Worm (Caenorhabditis elegans): ENCODE measurements around the gene cutl-4.

Gene cutl-4

ce11 chrV:17732516-17732915, 7.2 kb downstream of the cutl-4 start, which contains the start of gene twk-42:
twk-42 (minus strand) TSS chrV:17732616.
- no peak for TF ChIP-seq ceh-36 (tag; optimal IDR thresholded peaks at IDR 0.05)
- TF ChIP-seq B0310.2 (tag; optimal IDR thresholded peaks at IDR 0.05) = no peak
- TF ChIP-seq tra-4 (tag; optimal IDR thresholded peaks at IDR 0.05) = no peak
- no peak for TF ChIP-seq ceh-13 (GFP tag; optimal IDR thresholded peaks at IDR 0.05)
- TF ChIP-seq flt-1 (GFP tag; IDR thresholded peaks at IDR 0.05) = no peak
- TF ChIP-seq hmg-4 (GFP tag; optimal IDR thresholded peaks at IDR 0.05) = no peak
- TF ChIP-seq ama-1 (optimal IDR thresholded peaks at IDR 0.05) = no peak
- no peak for TF ChIP-seq aly-1 (tag; optimal IDR thresholded peaks at IDR 0.05)
- no peak for TF ChIP-seq sea-1 (GFP tag; conservative IDR thresholded peaks at IDR 0.05)
- no peak for TF ChIP-seq hmbx-1 (tag; optimal IDR thresholded peaks at IDR 0.05)
- TF ChIP-seq scrt-1 (GFP tag; IDR thresholded peaks at IDR 0.05) = no peak
- no peak for TF ChIP-seq pes-1 (GFP tag; IDR thresholded peaks at IDR 0.05)

- TF ChIP-seq hmg-4 (GFP tag; optimal IDR thresholded peaks at IDR 0.05) = no peak
- no peak for TF ChIP-seq hnd-1 (tag; optimal IDR thresholded peaks at IDR 0.05)
- no peak for TF ChIP-seq pes-1 (GFP tag; IDR thresholded peaks at IDR 0.05)
- TF ChIP-seq B0310.2 (tag; optimal IDR thresholded peaks at IDR 0.05) = no peak
- no peak for TF ChIP-seq tbx-11 (GFP tag; IDR thresholded peaks at IDR 0.05)
- no peak for TF ChIP-seq tbx-37 (GFP tag; conservative IDR thresholded peaks at IDR 0.05)
- TF ChIP-seq flt-1 (GFP tag; IDR thresholded peaks at IDR 0.05) = no peak
- TF ChIP-seq sea-1 (GFP tag; conservative IDR thresholded peaks at IDR 0.05) = no peak
- no peak for TF ChIP-seq ceh-36 (tag; optimal IDR thresholded peaks at IDR 0.05)
- TF ChIP-seq tra-4 (tag; optimal IDR thresholded peaks at IDR 0.05) = no peak
- TF ChIP-seq ama-1 (optimal IDR thresholded peaks at IDR 0.05) = no peak
- no peak for TF ChIP-seq F13C5.2 (tag; optimal IDR thresholded peaks at IDR 0.05)
- TF ChIP-seq ets-7 (tag; optimal IDR thresholded peaks at IDR 0.05) = no peak
- no peak for TF ChIP-seq hmbx-1 (tag; optimal IDR thresholded peaks at IDR 0.05)
Measured at ce11 chrV:17728757-17729156, 10.9 kb downstream of the cutl-4 start.

- TF ChIP-seq F13C5.2 (tag; optimal IDR thresholded peaks at IDR 0.05) (no peak), aly-1 (tag; optimal IDR thresholded peaks at IDR 0.05) (no peak), ama-1 (optimal IDR thresholded peaks at IDR 0.05) (no peak), sea-1 (GFP tag; conservative IDR thresholded peaks at IDR 0.05) (no peak), ceh-36 (tag; optimal IDR thresholded peaks at IDR 0.05) (peak; percentile 69)
Measured at ce11 chrV:17728336-17728735, 11.4 kb downstream of the cutl-4 start.

- TF ChIP-seq tra-4 (tag; optimal IDR thresholded peaks at IDR 0.05) = no peak
- no peak for TF ChIP-seq tbx-11 (GFP tag; IDR thresholded peaks at IDR 0.05)
- no peak for TF ChIP-seq pes-1 (GFP tag; IDR thresholded peaks at IDR 0.05)
Measured at ce11 chrV:17724704-17725103, 15.0 kb downstream of the cutl-4 start, which contains the start of gene fat-5. fat-5 (plus strand) TSS chrV:17725004.

- TF ChIP-seq aly-1 (tag; optimal IDR thresholded peaks at IDR 0.05) (no peak), ama-1 (optimal IDR thresholded peaks at IDR 0.05) (no peak), pes-1 (GFP tag; IDR thresholded peaks at IDR 0.05) (no peak), hmg-4 (GFP tag; optimal IDR thresholded peaks at IDR 0.05) (no peak), hmbx-1 (tag; optimal IDR thresholded peaks at IDR 0.05) (no peak), F13C5.2 (tag; optimal IDR thresholded peaks at IDR 0.05) (no peak), scrt-1 (GFP tag; IDR thresholded peaks at IDR 0.05) (no peak), tra-4 (tag; optimal IDR thresholded peaks at IDR 0.05) (no peak), ceh-36 (tag; optimal IDR thresholded peaks at IDR 0.05) (no peak), tbx-37 (GFP tag; conservative IDR thresholded peaks at IDR 0.05) (no peak), flt-1 (GFP tag; IDR thresholded peaks at IDR 0.05) (no peak), ceh-13 (GFP tag; optimal IDR thresholded peaks at IDR 0.05) (no peak), hnd-1 (tag; optimal IDR thresholded peaks at IDR 0.05) (no peak), tbx-11 (GFP tag; IDR thresholded peaks at IDR 0.05) (no peak), ets-7 (tag; optimal IDR thresholded peaks at IDR 0.05) (no peak), sea-1 (GFP tag; conservative IDR thresholded peaks at IDR 0.05) (no peak), B0310.2 (tag; optimal IDR thresholded peaks at IDR 0.05) (no peak)
Measured at ce11 chrV:17723142-17723781, 16.4 kb downstream of the cutl-4 start.

ce11 chrV:17722553-17722952, 17.1 kb downstream of the cutl-4 start:
- TF ChIP-seq ets-7 (tag; optimal IDR thresholded peaks at IDR 0.05) (no peak), ceh-36 (tag; optimal IDR thresholded peaks at IDR 0.05) (no peak), B0310.2 (tag; optimal IDR thresholded peaks at IDR 0.05) (no peak), pes-1 (GFP tag; IDR thresholded peaks at IDR 0.05) (no peak), scrt-1 (GFP tag; IDR thresholded peaks at IDR 0.05) (no peak), hmbx-1 (tag; optimal IDR thresholded peaks at IDR 0.05) (no peak), ceh-13 (GFP tag; optimal IDR thresholded peaks at IDR 0.05) (no peak), aly-1 (tag; optimal IDR thresholded peaks at IDR 0.05) (no peak), tbx-11 (GFP tag; IDR thresholded peaks at IDR 0.05) (no peak)

- TF ChIP-seq aly-1 (tag; optimal IDR thresholded peaks at IDR 0.05) (no peak), ets-7 (tag; optimal IDR thresholded peaks at IDR 0.05) (no peak)
Measured at ce11 chrV:17721709-17722108, 18.0 kb downstream of the cutl-4 start.

- TF ChIP-seq ama-1 (optimal IDR thresholded peaks at IDR 0.05) (no peak), scrt-1 (GFP tag; IDR thresholded peaks at IDR 0.05) (no peak), ceh-36 (tag; optimal IDR thresholded peaks at IDR 0.05) (no peak), B0310.2 (tag; optimal IDR thresholded peaks at IDR 0.05) (no peak), F13C5.2 (tag; optimal IDR thresholded peaks at IDR 0.05) (no peak), ceh-13 (GFP tag; optimal IDR thresholded peaks at IDR 0.05) (no peak), flt-1 (GFP tag; IDR thresholded peaks at IDR 0.05) (no peak), sea-1 (GFP tag; conservative IDR thresholded peaks at IDR 0.05) (no peak), aly-1 (tag; optimal IDR thresholded peaks at IDR 0.05) (no peak), pes-1 (GFP tag; IDR thresholded peaks at IDR 0.05) (no peak), hmg-4 (GFP tag; optimal IDR thresholded peaks at IDR 0.05) (no peak), ets-7 (tag; optimal IDR thresholded peaks at IDR 0.05) (no peak), tbx-37 (GFP tag; conservative IDR thresholded peaks at IDR 0.05) (no peak), tra-4 (tag; optimal IDR thresholded peaks at IDR 0.05) (no peak), hnd-1 (tag; optimal IDR thresholded peaks at IDR 0.05) (no peak), hmbx-1 (tag; optimal IDR thresholded peaks at IDR 0.05) (no peak), tbx-11 (GFP tag; IDR thresholded peaks at IDR 0.05) (no peak)
Measured at ce11 chrV:17718647-17719046, 21.1 kb downstream of the cutl-4 start, which contains the start of gene str-77. str-77 (plus strand) TSS chrV:17718947.
